Worm (Caenorhabditis elegans) whole organism, L4 larva: ENCODE data around the gene nucb-1.

Experiments used
- F26F4.8 ChIP-seq: fragments of 200-800 bp; sonication (Bioruptor generic); conservative IDR thresholded peaks from 2 replicates; pipeline ENCODE4 v1.3.6; 2022; ENCODE audit warnings: missing genetic modification characterization, missing compliant biosample characterization
- F44E2.7 ChIP-seq: fragments of 200-800 bp; sonication (Bioruptor generic); IDR thresholded peaks from 2 replicates; pipeline ENCODE4 v2.1.2; 2022; ENCODE audit warnings: missing genetic modification characterization, missing compliant biosample characterization
- R02D3.7 ChIP-seq: fragments of 150-350 bp; sonication (generic microtip); optimal IDR thresholded peaks from 3 replicates; lab custom pipeline; 2014; ENCODE audit warnings: missing biosample characterization, missing genetic modification characterization
- Y48G9A.11 ChIP-seq: fragments of 200-800 bp; sonication (Bioruptor generic); IDR thresholded peaks from 2 replicates; pipeline ENCODE4 v1.3.6; 2022; ENCODE audit warnings: missing genetic modification reagents, missing genetic modification characterization, missing compliant biosample characterization
- Y5F2A.4 ChIP-seq: fragments of 200-800 bp; sonication (Bioruptor generic); optimal IDR thresholded peaks from 2 replicates; lab custom pipeline; 2018; ENCODE audit warnings: mild to moderate bottlenecking, missing genetic modification characterization, missing compliant biosample characterization
- aha-1 ChIP-seq: fragments of 150-350 bp; peaks from one replicate; lab custom pipeline; 2014; ENCODE audit warnings: missing biosample characterization, missing genetic modification characterization
- ceh-20 ChIP-seq: fragments of 200-800 bp; sonication (Bioruptor generic); IDR thresholded peaks from 2 replicates; pipeline ENCODE4 v1.3.6; 2022; ENCODE audit warnings: missing genetic modification reagents, missing genetic modification characterization, missing compliant biosample characterization
- ceh-28 ChIP-seq: fragments of 150-350 bp; optimal IDR thresholded peaks from 2 replicates; lab custom pipeline; 2014; ENCODE audit warnings: missing biosample characterization, missing genetic modification reagents, missing genetic modification characterization
- ceh-44 ChIP-seq: fragments of 200-800 bp; sonication (Bioruptor generic); IDR thresholded peaks from 2 replicates; pipeline ENCODE4 v1.3.6; 2022; ENCODE audit warnings: missing genetic modification reagents, missing genetic modification characterization, missing compliant biosample characterization
- ceh-82 ChIP-seq: sonication (generic microtip); optimal IDR thresholded peaks from 2 replicates; lab custom pipeline; 2017; ENCODE audit warnings: missing biosample characterization, missing genetic modification characterization
- cey-2 ChIP-seq: sonication (generic microtip); optimal IDR thresholded peaks from 3 replicates; lab custom pipeline; 2017; ENCODE audit warnings: missing genetic modification characterization, mild to moderate bottlenecking, missing compliant biosample characterization, antibody characterized with exemption, borderline replicate concordance; ENCODE audit not compliant: insufficient read depth
- ctbp-1 ChIP-seq: fragments of 200-800 bp; sonication (Bioruptor generic); IDR thresholded peaks from 2 replicates; pipeline ENCODE4 v1.3.6; 2022; ENCODE audit warnings: missing genetic modification reagents, missing genetic modification characterization, missing compliant biosample characterization
- daf-16 ChIP-seq, 3 experiments: sonication (generic microtip); optimal IDR thresholded peaks; 2 replicates each; lab custom pipeline; 2016 to 2017; ENCODE audit warnings: missing genetic modification characterization in 3 of 3, missing genetic modification reagents in 3 of 3, mild to moderate bottlenecking in 2 of 3, missing compliant biosample characterization in 2 of 3, missing biosample characterization in 1 of 3, moderate library complexity in 1 of 3
- dmd-9 ChIP-seq: fragments of 200-800 bp; sonication (Bioruptor generic); IDR thresholded peaks from 2 replicates; pipeline ENCODE4 v1.3.6; 2022; ENCODE audit warnings: missing genetic modification reagents, missing genetic modification characterization, missing compliant biosample characterization
- dpl-1 ChIP-seq: fragments of 150-350 bp; optimal IDR thresholded peaks from 2 replicates; lab custom pipeline; 2014; ENCODE audit warnings: missing biosample characterization, missing genetic modification reagents, missing genetic modification characterization
- duxl-1 ChIP-seq: sonication (generic microtip); optimal IDR thresholded peaks from 2 replicates; lab custom pipeline; 2016; ENCODE audit warnings: mild to moderate bottlenecking, missing genetic modification characterization, moderate library complexity, missing compliant biosample characterization; ENCODE audit not compliant: poor library complexity
- hmg-1.1 ChIP-seq: fragments of 200-800 bp; sonication (Bioruptor generic); IDR thresholded peaks from 2 replicates; pipeline ENCODE4 v1.3.6; 2022; ENCODE audit warnings: missing genetic modification reagents, missing genetic modification characterization, missing compliant biosample characterization
- jun-1 ChIP-seq: fragments of 150-350 bp; optimal IDR thresholded peaks from 2 replicates; lab custom pipeline; 2014; ENCODE audit warnings: missing biosample characterization, missing genetic modification reagents, missing genetic modification characterization
- lin-13 ChIP-seq: fragments of 150-350 bp; optimal IDR thresholded peaks from 2 replicates; lab custom pipeline; 2014; ENCODE audit warnings: missing biosample characterization, missing genetic modification reagents, missing genetic modification characterization
- lin-15B ChIP-seq: fragments of 150-350 bp; sonication (generic microtip); optimal IDR thresholded peaks from 3 replicates; lab custom pipeline; 2014; ENCODE audit warnings: missing biosample characterization, missing genetic modification characterization
- lin-38 ChIP-seq: fragments of 200-800 bp; sonication (Bioruptor generic); IDR thresholded peaks from 2 replicates; pipeline ENCODE4 v1.3.6; 2022; ENCODE audit warnings: missing genetic modification reagents, missing genetic modification characterization, missing compliant biosample characterization
- lin-39 ChIP-seq: fragments of 150-350 bp; optimal IDR thresholded peaks from 2 replicates; lab custom pipeline; 2014; ENCODE audit warnings: missing biosample characterization, missing genetic modification reagents, missing genetic modification characterization
- lir-3 ChIP-seq: sonication (generic microtip); optimal IDR thresholded peaks from 2 replicates; lab custom pipeline; 2016; ENCODE audit warnings: mild to moderate bottlenecking, missing genetic modification characterization, missing compliant biosample characterization
- lsy-2 ChIP-seq, 2 experiments: fragments of 150-350 bp in 1 of 2; sonication (generic microtip) in 1 of 2; optimal IDR thresholded peaks; 2 replicates each; lab custom pipeline; 2014 to 2017; ENCODE audit warnings: missing biosample characterization in 2 of 2, missing genetic modification characterization in 2 of 2
- madf-5 ChIP-seq, 2 experiments: fragments of 200-800 bp; sonication (Bioruptor generic); IDR thresholded peaks; 2 replicates each; pipeline ENCODE4 v1.3.6; 2022; ENCODE audit warnings: missing compliant biosample characterization in 2 of 2, missing genetic modification characterization in 2 of 2
- mdl-1 ChIP-seq, 2 experiments: fragments of 150-350 bp in 1 of 2; sonication (generic microtip) in 1 of 2; optimal IDR thresholded peaks; 2 replicates each; lab custom pipeline; 2014 to 2017; ENCODE audit warnings: missing biosample characterization in 2 of 2, missing genetic modification characterization in 2 of 2
- mep-1 ChIP-seq: fragments of 150-350 bp; sonication (generic microtip); optimal IDR thresholded peaks from 3 replicates; lab custom pipeline; 2014; ENCODE audit warnings: missing biosample characterization, missing genetic modification characterization
- nhr-42 ChIP-seq: fragments of 200-800 bp; sonication (Bioruptor generic); IDR thresholded peaks from 2 replicates; pipeline ENCODE4 v1.3.6; 2022; ENCODE audit warnings: missing genetic modification characterization, missing compliant biosample characterization
- php-3 ChIP-seq: fragments of 200-800 bp; sonication (Bioruptor generic); IDR thresholded peaks from 2 replicates; pipeline ENCODE4 v1.3.6; 2022; ENCODE audit warnings: missing genetic modification reagents, missing genetic modification characterization, missing compliant biosample characterization
- pqm-1 ChIP-seq: sonication (generic microtip); optimal IDR thresholded peaks from 2 replicates; lab custom pipeline; 2017; ENCODE audit warnings: missing biosample characterization, missing genetic modification characterization
- saeg-2 ChIP-seq: fragments of 200-800 bp; sonication (Bioruptor generic); IDR thresholded peaks from 2 replicates; pipeline ENCODE4 v1.3.6; 2022; ENCODE audit warnings: missing genetic modification reagents, missing genetic modification characterization, missing compliant biosample characterization
- set-16 ChIP-seq: fragments of 200-800 bp; sonication (Bioruptor generic); IDR thresholded peaks from 2 replicates; pipeline ENCODE4 v1.3.6; 2022; ENCODE audit warnings: missing genetic modification reagents, missing genetic modification characterization, missing compliant biosample characterization
- snpc-1.2 ChIP-seq: fragments of 200-800 bp; sonication (Bioruptor generic); IDR thresholded peaks from 2 replicates; pipeline ENCODE4 v1.3.6; 2022; ENCODE audit warnings: missing genetic modification reagents, missing genetic modification characterization, missing compliant biosample characterization
- snpc-4 ChIP-seq: fragments of 150-350 bp; optimal IDR thresholded peaks from 2 replicates; lab custom pipeline; 2014; ENCODE audit warnings: missing biosample characterization, missing genetic modification characterization
- spr-3 ChIP-seq: fragments of 200-800 bp; sonication (Bioruptor generic); optimal IDR thresholded peaks from 2 replicates; lab custom pipeline; 2018; ENCODE audit warnings: mild to moderate bottlenecking, missing genetic modification characterization, missing compliant biosample characterization
- unc-62 ChIP-seq, 3 experiments: fragments of 150-350 bp in 1 of 3; sonication (generic microtip); optimal IDR thresholded peaks in 2 of 3; peaks in 1 of 3; 1 replicate in 1 of 3; 2 replicates in 2 of 3; lab custom pipeline; 2014 to 2017; ENCODE audit warnings: missing biosample characterization in 3 of 3, missing genetic modification characterization in 3 of 3, missing genetic modification reagents in 3 of 3, missing genotype in 1 of 3
- zag-1 ChIP-seq: fragments of 150-350 bp; optimal IDR thresholded peaks from 2 replicates; lab custom pipeline; 2014; ENCODE audit warnings: missing biosample characterization, missing genetic modification characterization
- zip-2 ChIP-seq: fragments of 150-350 bp; optimal IDR thresholded peaks from 2 replicates; lab custom pipeline; 2014; ENCODE audit warnings: missing biosample characterization, missing genetic modification characterization
- ztf-11 ChIP-seq: fragments of 150-350 bp; optimal IDR thresholded peaks from 2 replicates; lab custom pipeline; 2014; ENCODE audit warnings: missing biosample characterization, missing genetic modification characterization
- ztf-7 ChIP-seq: fragments of 150-350 bp; optimal IDR thresholded peaks from 2 replicates; lab custom pipeline; 2014; ENCODE audit warnings: missing biosample characterization, missing genetic modification characterization

nucb-1 gene

ce11 chrX:10238146-10238749 is 40.7 kb downstream of the nucb-1 start (continued):
- TF ChIP-seq dmd-9 (GFP tag; lab: Robert Waterston, UW), result no peak
- no peak for TF ChIP-seq pqm-1
- no peak for TF ChIP-seq ceh-20 (GFP tag; lab: Robert Waterston, UW)
- TF ChIP-seq saeg-2 (GFP tag; lab: Robert Waterston, UW), result no peak
- TF ChIP-seq Y48G9A.11 (GFP tag; lab: Robert Waterston, UW), result no peak
- no peak for TF ChIP-seq lin-15B
- TF ChIP-seq mdl-1 (tag; optimal IDR thresholded peaks at IDR 0.05; lab: Kevin White, UChicago), result peak in 1 of 2 experiments; percentile 23
- no peak for TF ChIP-seq spr-3 (GFP tag; lab: Kevin White, UChicago)
- no peak for TF ChIP-seq dpl-1 (GFP tag; lab: Kevin White, UChicago)
- TF ChIP-seq ztf-11, result no peak
- TF ChIP-seq lsy-2 (tag; optimal IDR thresholded peaks at IDR 0.05; lab: Kevin White, UChicago), result peak in 1 of 2 experiments; percentile 17
- TF ChIP-seq duxl-1 (tag; lab: Kevin White, UChicago), result no peak
- TF ChIP-seq jun-1, result no peak
- no peak for TF ChIP-seq lin-39 (tag; lab: Kevin White, UChicago)
- TF ChIP-seq R02D3.7, result no peak
- TF ChIP-seq unc-62 (GFP tag; optimal IDR thresholded peaks at IDR 0.05 in 1 of 2; lab: Kevin White, UChicago), result peak in 1 of 2 experiments; percentile 99
- TF ChIP-seq unc-62 (tag; optimal IDR thresholded peaks at IDR 0.05; lab: Kevin White, UChicago), result no peak
- no peak for TF ChIP-seq lin-38 (GFP tag; lab: Robert Waterston, UW)
- TF ChIP-seq mep-1 (tag; lab: Kevin White, UChicago), result peak; percentile 32
- no peak for TF ChIP-seq Y5F2A.4
- TF ChIP-seq cey-2, result no peak
- no peak for TF ChIP-seq ceh-44
- no peak for TF ChIP-seq F44E2.7 (GFP tag; lab: Robert Waterston, UW)
- TF ChIP-seq lir-3, result no peak
- TF ChIP-seq ceh-28 (tag; lab: Kevin White, UChicago), result no peak
- no peak for TF ChIP-seq snpc-4 (tag; lab: Kevin White, UChicago)
- no peak for TF ChIP-seq F26F4.8 (GFP tag; lab: Robert Waterston, UW)
- no peak for TF ChIP-seq ctbp-1 (GFP tag; lab: Robert Waterston, UW)
- no peak for TF ChIP-seq ceh-82
- TF ChIP-seq, all 104 proteins: peak for 9

ce11 chrX:10240939-10241338 is 43.4 kb downstream of the nucb-1 start, which contains the start of gene str-74:
Gene str-74, minus strand, starts transcription at chrX:10241039.
- TF ChIP-seq ztf-7 (tag; lab: Kevin White, UChicago), result no peak
- no peak for TF ChIP-seq aha-1
- no peak for TF ChIP-seq Y5F2A.4
- no peak for TF ChIP-seq dmd-9 (GFP tag; lab: Robert Waterston, UW)
- no peak for TF ChIP-seq zag-1
- no peak for TF ChIP-seq set-16 (GFP tag; lab: Robert Waterston, UW)
- TF ChIP-seq hmg-1.1 (GFP tag; lab: Robert Waterston, UW), result no peak
- no peak for TF ChIP-seq madf-5 (GFP tag; IDR thresholded peaks at IDR 0.05; lab: Robert Waterston, UW)
- TF ChIP-seq php-3 (GFP tag; lab: Robert Waterston, UW), result no peak
- no peak for TF ChIP-seq nhr-42
- no peak for TF ChIP-seq zip-2 (tag; lab: Kevin White, UChicago)
- TF ChIP-seq snpc-1.2 (GFP tag; lab: Robert Waterston, UW), result no peak
- no peak for TF ChIP-seq lin-13
- no peak for TF ChIP-seq daf-16 (GFP tag; optimal IDR thresholded peaks at IDR 0.05; lab: Kevin White, UChicago)
- TF ChIP-seq daf-16 (tag; optimal IDR thresholded peaks at IDR 0.05; lab: Kevin White, UChicago), result no peak
- no peak for TF ChIP-seq lin-38 (GFP tag; lab: Robert Waterston, UW)
- TF ChIP-seq, all 104 proteins: peak for 0
